Fruit fly (Drosophila melanogaster): ENCODE measurements around the gene CG13309.

CG13309 gene

DNA sequence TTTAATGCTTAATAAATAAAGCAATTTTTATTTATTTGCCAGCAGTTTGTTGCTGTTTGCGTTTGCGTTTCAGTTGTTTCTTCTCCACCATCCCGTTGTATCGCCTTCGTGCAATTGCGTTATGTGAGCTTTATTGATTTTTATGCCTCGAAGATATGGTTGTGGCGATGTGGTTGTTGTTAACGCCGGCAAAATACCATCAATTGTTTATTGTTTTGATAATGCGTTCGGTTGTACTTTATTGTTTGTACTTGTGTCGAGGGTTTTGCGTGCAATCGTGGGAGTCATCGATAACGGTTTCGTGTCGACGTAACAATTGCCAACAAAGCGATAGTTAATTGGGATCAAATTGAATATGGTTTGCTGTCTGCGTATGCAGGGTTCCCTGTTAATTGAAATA lies 32.2 kb downstream of the CG13309 start:
- no peak for TF ChIP-seq noc (tag; optimal IDR thresholded peaks at IDR 0.05)

DNA sequence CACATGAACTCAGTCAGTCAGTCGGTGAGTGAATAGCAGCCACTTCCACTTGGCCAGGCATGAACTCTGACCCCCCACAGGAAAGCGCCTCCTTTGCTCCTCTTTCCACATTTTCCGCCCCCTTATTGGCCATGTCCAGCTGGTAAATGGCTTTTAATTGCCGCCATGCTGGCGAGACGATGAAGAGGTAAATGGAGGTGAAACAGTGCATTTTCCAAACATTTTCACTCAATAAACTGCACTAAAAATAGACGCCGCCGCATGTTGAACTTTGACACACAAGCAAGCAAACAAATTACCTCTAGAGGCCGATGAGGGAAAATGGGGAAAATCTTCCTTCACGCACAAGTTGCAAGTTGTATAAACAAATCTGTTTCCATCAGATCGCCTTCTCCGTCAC lies 39.6 kb downstream of the CG13309 start:
- no peak for TF ChIP-seq noc (tag; optimal IDR thresholded peaks at IDR 0.05)

DNA sequence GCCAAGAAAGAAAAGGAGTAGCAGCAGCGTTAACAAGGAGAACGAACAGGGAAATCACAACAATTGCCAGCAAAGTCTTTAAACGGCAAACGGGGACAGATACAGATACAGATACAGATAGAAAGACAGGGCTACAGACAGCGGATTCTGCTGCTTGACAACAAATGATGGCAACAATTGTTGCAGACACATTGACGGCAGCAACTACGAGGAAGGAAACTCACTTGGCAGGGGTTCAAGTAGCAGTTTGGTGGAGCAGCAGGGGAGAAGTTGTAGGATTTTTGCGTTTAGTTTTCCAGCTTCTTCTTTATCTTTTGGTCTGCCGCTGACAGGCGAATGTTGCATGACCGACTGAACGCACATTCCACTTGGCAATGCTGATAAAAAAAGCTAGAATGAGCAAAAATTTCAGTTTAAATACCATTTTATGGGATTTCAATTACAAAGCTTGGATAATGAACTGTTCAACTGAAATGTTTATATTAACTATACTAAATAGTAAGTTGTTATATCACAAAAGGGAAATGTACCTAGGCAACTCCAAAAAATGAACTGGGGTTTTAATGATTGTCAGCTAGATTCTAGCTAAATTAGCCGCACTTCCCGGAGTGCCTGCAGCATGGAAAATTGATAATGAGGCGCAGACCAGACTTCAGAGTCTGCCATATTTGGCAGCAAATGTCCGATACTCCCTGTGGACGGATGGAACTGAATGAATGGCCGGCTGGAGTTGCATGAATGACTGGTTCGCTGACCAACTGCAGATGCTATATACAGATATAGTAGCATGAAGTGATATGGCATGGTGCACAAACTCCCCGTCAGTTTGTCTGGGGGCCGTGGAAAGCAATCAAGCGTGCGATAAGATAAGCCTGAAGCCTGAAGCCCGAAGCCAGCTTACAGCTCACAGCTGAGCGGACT lies 40.8 kb downstream of the CG13309 start:
- no peak for TF ChIP-seq noc (tag; optimal IDR thresholded peaks at IDR 0.05)

DNA sequence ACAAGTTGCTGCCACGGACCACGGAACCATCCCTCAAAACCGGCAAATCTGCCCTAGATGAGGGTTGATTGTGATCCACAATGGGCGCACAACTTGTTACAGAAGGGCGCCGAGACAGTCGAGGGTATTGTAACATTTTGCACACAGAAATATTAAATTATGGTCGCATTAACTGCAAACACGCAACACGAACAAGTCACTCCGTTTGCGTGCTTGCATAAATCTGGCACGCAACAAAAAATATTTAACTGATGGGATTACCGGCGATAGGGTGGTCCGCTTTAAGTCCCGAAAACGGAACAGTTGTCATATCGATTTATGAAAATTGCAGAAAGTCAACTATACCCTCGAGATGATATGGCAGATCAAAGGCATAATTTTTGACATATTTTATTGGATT lies 41.8 kb downstream of the CG13309 start:
- TF ChIP-seq noc (tag; optimal IDR thresholded peaks at IDR 0.05), result no peak

DNA sequence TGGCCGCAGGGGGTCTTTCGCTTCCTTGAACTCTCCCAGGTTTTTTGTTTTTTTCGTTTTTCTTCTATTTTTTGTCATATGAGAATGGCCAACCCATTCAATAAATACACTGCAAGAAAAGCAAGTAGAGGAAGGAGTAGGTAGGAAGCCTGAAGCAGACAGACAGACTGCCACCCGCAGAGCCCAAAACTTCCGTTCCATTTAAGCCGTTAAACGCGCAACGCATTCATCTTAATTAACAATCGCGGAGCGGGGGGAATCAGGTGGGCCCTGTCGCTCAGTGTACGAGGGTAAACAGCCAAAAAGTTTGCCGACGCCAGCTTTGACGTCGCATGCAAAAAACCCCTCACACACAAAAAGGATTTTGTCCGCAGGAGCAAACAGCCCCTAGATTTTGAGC lies 42.7 kb downstream of the CG13309 start:
- no peak for TF ChIP-seq noc (tag; optimal IDR thresholded peaks at IDR 0.05)

DNA sequence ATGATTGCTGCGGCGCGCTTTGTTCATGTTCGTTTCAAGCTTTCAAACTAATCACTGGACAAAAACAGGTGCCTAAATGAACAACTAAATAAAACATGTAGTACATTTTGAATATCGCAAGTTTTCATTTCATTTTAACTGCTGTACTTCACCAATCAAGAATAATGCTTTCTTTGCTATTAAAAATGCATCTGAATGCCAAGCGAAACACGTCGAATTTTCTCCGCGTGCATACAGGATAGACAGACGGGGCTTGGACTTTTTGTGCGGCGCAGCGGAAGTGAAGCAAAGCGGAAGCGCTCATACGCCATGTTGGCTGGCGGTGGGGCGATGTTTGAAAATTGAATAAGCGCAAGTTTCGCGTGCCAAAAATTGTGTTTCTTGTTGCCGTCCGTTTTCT lies 43.2 kb downstream of the CG13309 start:
- TF ChIP-seq noc (tag; optimal IDR thresholded peaks at IDR 0.05), result no peak

DNA sequence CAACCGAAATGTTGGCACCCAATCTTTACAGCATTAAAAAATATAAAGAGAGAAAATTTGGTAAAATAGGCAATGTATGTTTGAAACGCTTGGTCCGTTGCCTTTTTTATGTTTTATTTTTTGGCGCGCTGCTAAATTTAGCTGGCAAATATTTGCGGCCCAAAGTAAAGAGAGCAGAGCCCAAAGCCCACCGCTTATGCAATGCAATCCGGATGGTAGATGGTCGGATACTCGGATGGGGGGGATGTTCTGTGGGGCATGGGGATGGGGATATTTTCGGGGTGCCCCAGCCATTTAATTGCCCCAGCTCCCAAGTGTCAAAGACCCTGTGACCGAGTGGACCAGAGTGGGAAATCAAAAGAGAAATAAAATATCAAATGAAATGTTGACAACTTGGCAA lies 45.1 kb downstream of the CG13309 start:
- TF ChIP-seq noc (tag; optimal IDR thresholded peaks at IDR 0.05), result no peak

DNA sequence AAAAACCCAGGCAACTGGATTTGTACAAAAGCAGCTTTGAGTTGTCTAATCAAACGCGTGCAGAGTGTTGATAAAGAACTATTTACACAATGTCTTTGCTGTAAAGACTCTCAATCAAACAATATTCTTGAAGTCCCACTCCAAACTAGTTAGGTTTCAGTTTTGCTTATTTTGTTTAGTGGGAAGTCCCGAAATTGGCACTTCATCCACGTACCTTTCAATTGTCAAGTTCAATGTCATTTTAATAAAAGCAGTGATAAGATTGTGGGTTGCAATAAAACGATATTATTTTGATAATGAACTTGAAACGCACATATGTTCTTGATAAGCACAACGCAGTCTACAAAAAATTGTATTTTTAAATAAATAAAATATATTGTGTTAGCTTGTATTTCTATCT lies 46.7 kb downstream of the CG13309 start:
- TF ChIP-seq noc (tag; optimal IDR thresholded peaks at IDR 0.05), result no peak

DNA sequence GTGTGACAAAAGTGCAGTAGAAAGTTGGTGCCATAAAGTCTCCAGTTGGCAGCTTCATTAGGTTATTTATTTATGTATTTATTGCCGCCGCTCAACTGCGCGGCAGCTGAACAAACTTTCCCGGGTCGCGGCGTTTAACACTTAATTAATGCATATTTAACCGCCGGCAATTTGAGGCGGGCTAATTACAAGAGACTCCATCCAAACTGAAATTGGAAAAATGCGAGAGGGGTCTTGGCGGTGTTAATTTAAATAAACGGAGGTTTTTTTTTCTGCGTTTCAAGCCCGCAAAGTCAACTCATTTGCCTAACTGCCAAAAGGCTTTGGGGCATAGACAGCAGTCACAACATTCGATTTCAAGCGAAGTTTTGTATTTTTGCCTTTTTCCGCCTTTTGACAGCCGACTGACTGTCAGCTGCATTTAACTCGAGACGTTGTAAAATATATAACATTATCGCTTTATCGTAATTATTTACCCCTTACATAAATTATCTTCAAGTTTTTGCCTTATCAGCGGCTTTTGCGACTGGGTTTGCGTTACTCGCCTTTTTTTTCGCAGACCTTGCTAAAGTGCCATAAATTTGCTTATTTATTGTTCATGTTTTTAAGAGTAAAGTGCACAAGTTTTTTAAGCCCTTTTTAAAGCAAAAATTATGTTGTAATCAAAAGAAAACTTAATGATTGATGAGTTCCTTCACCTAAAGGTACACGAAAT lies 47.6 kb downstream of the CG13309 start:
- TF ChIP-seq noc (tag; optimal IDR thresholded peaks at IDR 0.05), result no peak

DNA sequence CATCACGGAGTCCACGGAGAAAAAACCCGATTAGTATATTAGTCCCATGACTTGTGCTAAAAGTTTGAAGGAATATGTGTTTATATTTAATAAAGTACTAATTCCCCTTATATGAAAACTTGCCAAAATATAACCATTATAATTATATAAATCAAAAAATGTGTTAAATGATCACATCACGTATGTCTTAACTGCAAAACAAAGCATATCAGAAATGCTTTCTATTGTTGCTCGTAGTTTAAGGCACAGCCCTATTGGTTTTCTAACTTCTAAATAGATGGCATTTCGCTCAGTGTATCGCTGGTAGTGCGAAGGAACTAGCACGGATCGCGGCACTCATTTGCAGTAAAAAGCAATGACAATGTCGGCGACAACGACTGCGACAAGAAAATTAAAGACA lies 49.7 kb downstream of the CG13309 start:
- no peak for TF ChIP-seq noc (tag; optimal IDR thresholded peaks at IDR 0.05)

DNA sequence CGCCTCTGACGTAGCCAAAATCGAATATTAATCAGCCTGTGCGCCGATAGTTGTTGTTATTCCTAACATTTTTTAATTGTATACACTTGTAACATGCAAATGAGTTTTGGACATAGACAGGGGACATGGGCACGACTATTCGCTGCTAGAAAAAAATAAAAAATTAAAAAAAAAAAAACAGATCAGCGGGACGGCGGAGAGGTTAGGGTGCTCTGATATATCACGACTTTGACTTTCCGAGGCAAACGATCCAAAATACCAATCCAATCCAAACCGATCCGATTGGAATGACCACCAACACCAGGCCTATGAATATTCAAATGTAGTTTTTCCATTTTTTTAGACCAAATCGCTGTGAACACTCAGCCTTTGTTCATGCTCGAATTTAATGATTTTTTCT lies 50.6 kb downstream of the CG13309 start:
- no peak for TF ChIP-seq noc (tag; optimal IDR thresholded peaks at IDR 0.05)
